Fruit fly (Drosophila melanogaster) whole organism: ENCODE data around the gene CG11050.

Source experiments
- Dll ChIP-seq: fragments of >200 bp; optimal IDR thresholded peaks from 2 replicates; lab custom pipeline; 2017
- EcR ChIP-seq, 2 experiments: fragments of >200 bp; optimal IDR thresholded peaks; 2 replicates each; lab custom pipeline; 2017; ENCODE audit warnings: missing biosample characterization in 2 of 2, missing genetic modification characterization in 2 of 2, missing genetic modification reagents in 2 of 2
- pan ChIP-seq: fragments of >200 bp; optimal IDR thresholded peaks from 2 replicates; lab custom pipeline; 2017
- psq ChIP-seq: fragments of >200 bp; optimal IDR thresholded peaks from 2 replicates; lab custom pipeline; 2017
- usp ChIP-seq: fragments of >200 bp; optimal IDR thresholded peaks from 2 replicates; lab custom pipeline; 2017; ENCODE audit warnings: missing biosample characterization, missing genetic modification characterization, mixed read lengths

DNA sequence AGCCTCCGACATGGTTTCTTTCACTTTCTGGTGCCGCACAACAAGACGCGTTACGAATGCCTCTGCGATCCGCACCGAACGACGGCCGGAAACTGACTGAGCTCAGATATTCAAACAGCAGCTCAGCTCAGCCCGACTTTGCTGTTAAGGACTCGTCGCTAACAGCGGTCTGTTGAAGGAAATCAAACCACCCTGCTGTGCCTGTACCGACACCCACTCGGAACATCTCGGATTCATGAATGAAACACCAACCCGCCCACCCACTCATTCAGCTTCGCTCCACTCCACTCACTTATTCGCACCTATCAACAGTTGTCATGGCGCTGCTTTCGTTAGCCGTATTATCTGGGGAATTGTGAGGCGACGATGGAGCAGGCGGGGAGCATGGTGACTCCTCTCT is 21.5 kb downstream of the CG11050 start, which contains the start of gene Oatp26F:
- TF ChIP-seq psq: no peak
- TF ChIP-seq pan (lab: Kevin White, UChicago): no peak
- no peak for TF ChIP-seq EcR (GFP tag; optimal IDR thresholded peaks at IDR 0.05; lab: Kevin White, UChicago)
- no peak for TF ChIP-seq usp (GFP tag; lab: Kevin White, UChicago)
- TF ChIP-seq Dll (lab: Kevin White, UChicago): no peak
